Worm (Caenorhabditis elegans): Measurements from ENCODE around the gene str-250.
A peak's percentile ranks its signal among the peaks of the same experiment; 100 is the strongest.

Gene str-250

ce11 chrV:13909400-13909799 lies 9.0 kb upstream of the str-250 start, which contains the start of gene C06B3.7 (continued):
- TF ChIP-seq vab-7 (GFP tag; IDR thresholded peaks at IDR 0.05) (no peak), lin-39 (tag; optimal IDR thresholded peaks at IDR 0.05) (no peak), fos-1 (tag; optimal IDR thresholded peaks at IDR 0.05) (peak; percentile 73), nhr-41 (GFP tag; IDR thresholded peaks at IDR 0.05) (no peak), mes-2 (tag; optimal IDR thresholded peaks at IDR 0.05; ENCODE audit: poor library complexity, severe bottlenecking) (no peak), mxl-2 (GFP tag; conservative IDR thresholded peaks at IDR 0.05) (no peak), ztf-7 (tag; optimal IDR thresholded peaks at IDR 0.05) (peak; percentile 49), cey-2 (tag; optimal IDR thresholded peaks at IDR 0.05; ENCODE audit: borderline replicate concordance, insufficient read depth) (peak; percentile 65), nhr-76 (tag; optimal IDR thresholded peaks at IDR 0.05) (no peak), T26A8.4 (GFP tag; IDR thresholded peaks at IDR 0.05) (0 out of 2 replicates have a peak, but pooled peaks have one; percentile 29), Y75B8A.6 (GFP tag; IDR thresholded peaks at IDR 0.05) (no peak), lsy-2 (tag; optimal IDR thresholded peaks at IDR 0.05) (peak; percentile 63 to 88), fkh-10 (GFP tag; optimal IDR thresholded peaks at IDR 0.05) (no peak), hlh-30 (tag; optimal IDR thresholded peaks at IDR 0.05; ENCODE audit: insufficient read depth) (peak; percentile 99), F10B5.3 (tag; optimal IDR thresholded peaks at IDR 0.05) (no peak), php-3 (GFP tag; IDR thresholded peaks at IDR 0.05) (peak; percentile 92), dpl-1 (GFP tag; optimal IDR thresholded peaks at IDR 0.05) (peak; percentile 52), ceh-28 (tag; optimal IDR thresholded peaks at IDR 0.05) (no peak), aly-2 (tag; optimal IDR thresholded peaks at IDR 0.05) (no peak), zip-11 (GFP tag; IDR thresholded peaks at IDR 0.05) (no peak), ceh-62 (tag; optimal IDR thresholded peaks at IDR 0.05) (no peak), ceh-44 (GFP tag; IDR thresholded peaks at IDR 0.05) (no peak), nhr-77 (tag; optimal IDR thresholded peaks at IDR 0.05) (peak; percentile 96), F44E2.7 (GFP tag; IDR thresholded peaks at IDR 0.05) (no peak), zfp-2 (tag; optimal IDR thresholded peaks at IDR 0.05) (no peak), tra-1 (GFP tag; IDR thresholded peaks at IDR 0.05) (peak; percentile 62; the same call in 1 of the 2 replicates), sdz-12 (GFP tag; optimal IDR thresholded peaks at IDR 0.05) (no peak), daf-19 (GFP tag; conservative IDR thresholded peaks at IDR 0.05) (no peak), Y105C5A.15 (GFP tag; IDR thresholded peaks at IDR 0.05) (no peak), zfp-3 (GFP tag; conservative IDR thresholded peaks at IDR 0.05) (no peak), pqm-1 (tag; optimal IDR thresholded peaks at IDR 0.05) (peak; percentile 57), set-16 (GFP tag; IDR thresholded peaks at IDR 0.05) (no peak), unc-39 (tag; optimal IDR thresholded peaks at IDR 0.05) (no peak), lin-38 (GFP tag; IDR thresholded peaks at IDR 0.05) (no peak), dmd-9 (GFP tag; IDR thresholded peaks at IDR 0.05) (no peak), nhr-25 (tag; optimal IDR thresholded peaks at IDR 0.05; ENCODE audit: borderline replicate concordance, insufficient read depth) (peak; percentile 52), ceh-32 (tag; optimal IDR thresholded peaks at IDR 0.05; ENCODE audit: poor library complexity) (no peak), daf-12 (tag; optimal IDR thresholded peaks at IDR 0.05) (no peak), unc-130 (GFP tag; optimal IDR thresholded peaks at IDR 0.05) (no peak), F37D6.2 (tag; optimal IDR thresholded peaks at IDR 0.05) (no peak), skn-1 (tag; optimal IDR thresholded peaks at IDR 0.05) (no peak), aha-1 (tag) (peak; percentile 99), lin-1 (GFP tag; IDR thresholded peaks at IDR 0.05) (peak; percentile 16; the same call in 1 of the 2 replicates), egl-43 (GFP tag; IDR thresholded peaks at IDR 0.05) (no peak), snpc-1.2 (GFP tag; IDR thresholded peaks at IDR 0.05) (no peak), daf-16 (GFP tag; optimal IDR thresholded peaks at IDR 0.05) (peak; percentile 51 to 83), daf-16 (tag; optimal IDR thresholded peaks at IDR 0.05) (peak; percentile 99), lin-13 (GFP tag; optimal IDR thresholded peaks at IDR 0.05) (peak; percentile 62), ama-1 (optimal IDR thresholded peaks at IDR 0.05) (peak; percentile 81), F26F4.8 (GFP tag; conservative IDR thresholded peaks at IDR 0.05) (no peak), spr-1 (tag; optimal IDR thresholded peaks at IDR 0.05) (no peak), ctbp-1 (GFP tag; IDR thresholded peaks at IDR 0.05) (no peak)
